Worm (Caenorhabditis elegans): ENCODE results near the gene immp-1.
"Not testable (repeated sequence)": the region's sequence is repeated elsewhere in the genome, so short reads cannot be mapped to it uniquely, and the experiment has no call there.

Gene immp-1

DNA sequence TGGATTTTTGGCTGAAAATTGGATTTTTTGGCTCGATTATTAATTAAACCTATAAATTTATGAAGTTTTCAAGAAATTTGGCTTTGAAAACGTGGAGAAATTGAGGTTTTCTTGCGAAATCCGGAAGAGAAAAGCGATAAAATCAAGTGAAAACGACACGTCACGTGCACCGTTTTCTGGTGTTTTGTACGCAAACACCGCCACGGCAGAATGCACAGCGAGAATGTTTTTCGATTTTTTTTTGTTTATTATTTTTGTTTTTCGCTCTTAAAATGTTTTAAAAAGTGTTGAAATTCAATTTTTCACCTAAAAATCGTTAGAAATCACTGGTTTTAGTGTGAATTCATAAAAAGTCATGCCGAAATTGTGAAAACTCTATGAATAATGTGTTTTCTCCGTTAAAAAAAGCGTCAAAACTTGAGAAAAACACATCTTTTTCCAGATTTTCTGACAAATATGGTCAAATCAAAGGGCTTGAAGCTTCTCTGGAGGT, at the start of gene immp-1:
immp-1 (plus strand) TSS at position 443 of the 493 bp plus-strand sequence.
- TF ChIP-seq unc-62 (GFP tag; optimal IDR thresholded peaks at IDR 0.05): no peak

DNA sequence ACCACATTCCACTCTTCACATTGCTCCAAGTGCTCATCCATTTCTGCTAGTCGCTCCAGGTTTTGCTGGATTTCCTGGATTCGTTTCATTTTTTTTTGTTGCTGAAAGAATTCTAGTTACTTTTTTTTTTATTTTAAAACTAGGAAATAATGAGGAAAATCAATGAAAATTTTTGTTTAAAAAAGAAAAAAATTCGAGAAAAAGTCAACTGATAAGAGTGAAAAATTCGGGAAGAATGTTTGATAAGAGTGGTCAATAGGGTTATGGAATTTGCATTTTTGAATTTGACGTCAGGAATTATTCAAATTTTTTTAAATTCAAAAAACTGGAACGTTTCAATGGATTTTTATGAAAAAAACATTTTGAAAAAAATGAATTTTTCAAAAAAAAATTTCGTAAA, 48.2 kb upstream of the immp-1 start, which contains the start of gene Y41C4A.12:
Y41C4A.12 (minus strand) TSS at position 101 of the 400 bp plus-strand sequence.
- TF ChIP-seq unc-62 (GFP tag; optimal IDR thresholded peaks at IDR 0.05): no peak

DNA sequence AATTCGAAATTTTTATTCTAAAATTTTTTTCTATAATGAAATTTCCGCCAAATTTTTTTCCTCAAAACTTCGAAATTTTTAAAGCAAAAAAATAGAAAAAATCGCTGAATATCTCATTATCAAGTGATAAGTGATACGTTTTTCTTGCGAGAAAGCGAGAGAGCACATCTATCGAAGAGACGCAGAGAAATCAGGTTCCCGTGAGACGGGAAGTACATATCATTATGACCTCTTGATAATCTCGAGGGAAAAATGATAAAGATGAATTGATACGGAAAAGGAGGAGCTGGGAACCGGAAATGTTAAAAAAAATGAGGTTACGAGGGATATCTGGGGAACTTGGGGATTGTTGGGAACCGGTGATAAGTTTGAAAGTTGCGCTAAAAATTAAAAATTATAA, 47.7 kb upstream of the immp-1 start:
- no peak for TF ChIP-seq unc-62 (GFP tag; optimal IDR thresholded peaks at IDR 0.05)

DNA sequence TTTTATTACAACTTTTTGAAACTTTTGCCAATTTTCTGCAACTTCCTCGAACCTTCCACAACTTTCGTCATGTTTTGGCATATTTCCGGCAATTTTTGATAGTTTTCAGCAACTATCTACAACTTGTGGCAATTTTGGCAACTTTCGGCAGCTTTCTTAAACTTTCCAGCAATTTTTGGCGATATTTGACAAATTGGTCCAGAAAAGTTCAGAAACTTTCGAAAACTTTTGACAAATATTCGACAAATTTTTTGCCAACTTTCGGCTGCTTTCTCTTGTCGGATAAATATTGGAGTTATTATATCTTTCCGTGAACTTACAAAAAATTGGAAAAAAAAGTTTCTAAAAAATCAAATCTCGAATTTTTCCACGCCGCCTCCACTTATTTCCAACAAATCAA, 44.4 kb upstream of the immp-1 start, which contains the start of gene Y41C4A.18:
Y41C4A.18 (plus strand) TSS at position 301 of the 400 bp plus-strand sequence.
- no peak for TF ChIP-seq unc-62 (GFP tag; optimal IDR thresholded peaks at IDR 0.05)

DNA sequence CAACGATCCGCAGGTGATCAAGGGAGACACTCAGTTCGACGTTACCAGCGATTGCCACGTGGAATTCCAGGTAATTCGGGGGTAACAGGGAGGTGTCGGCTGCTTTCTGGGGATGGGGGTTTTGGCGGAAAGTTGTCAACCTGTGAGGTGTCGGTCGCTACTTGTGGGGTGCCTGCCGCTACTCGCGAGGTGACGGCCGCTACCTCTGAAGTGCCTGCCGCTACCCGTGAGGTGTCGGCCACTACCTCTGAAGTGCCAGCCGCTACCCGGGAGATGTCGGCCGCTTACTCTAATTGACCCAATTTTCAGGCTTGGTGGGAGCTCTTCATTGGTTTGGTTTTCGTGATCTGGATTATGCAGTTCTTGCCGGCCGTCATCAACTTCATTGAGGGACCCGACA, 43.9 kb upstream of the immp-1 start:
- TF ChIP-seq unc-62 (GFP tag; optimal IDR thresholded peaks at IDR 0.05): no peak

DNA sequence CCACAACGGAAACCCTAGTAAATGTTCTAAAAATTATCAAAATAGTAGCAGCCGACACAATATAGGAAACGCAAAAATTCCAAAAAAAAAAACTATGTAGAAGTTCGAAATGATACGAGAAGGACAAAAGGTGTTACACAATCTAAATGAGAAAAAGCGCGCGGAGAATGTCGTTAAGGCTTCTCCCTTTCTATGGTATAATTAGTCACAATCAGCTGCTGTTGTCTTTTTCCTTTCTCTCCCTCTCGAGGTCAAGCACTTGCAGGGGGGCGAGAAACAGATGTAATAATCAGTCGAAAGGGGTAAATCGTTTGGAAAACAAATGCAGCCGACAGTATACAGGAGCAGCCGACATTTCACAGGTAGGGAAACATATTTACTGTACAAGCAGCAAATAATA, 43.3 kb upstream of the immp-1 start:
- no peak for TF ChIP-seq unc-62 (GFP tag; optimal IDR thresholded peaks at IDR 0.05)

DNA sequence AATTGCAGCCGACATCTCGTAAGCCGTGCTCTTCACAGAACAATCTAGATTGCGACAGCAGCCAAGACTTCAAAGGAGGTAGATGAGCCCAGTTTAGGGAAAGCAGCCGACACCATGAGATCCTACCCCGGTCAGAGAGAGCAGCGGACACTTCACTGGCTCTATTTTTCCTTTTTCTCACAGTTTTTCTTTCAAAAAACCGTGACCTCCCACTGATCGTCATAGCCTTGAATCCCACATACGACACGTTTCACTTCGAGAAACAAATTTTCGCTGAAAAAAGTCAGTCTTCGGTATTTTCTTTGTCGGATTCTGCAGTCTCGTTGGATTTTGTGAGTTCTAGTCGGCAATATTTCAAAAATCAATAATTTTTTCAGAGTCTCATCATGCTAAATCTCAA, 42.7 kb upstream of the immp-1 start, which contains the start of gene Y41C4A.21:
Y41C4A.21 (plus strand) TSS at position 301 of the 400 bp plus-strand sequence.
- TF ChIP-seq unc-62 (GFP tag; optimal IDR thresholded peaks at IDR 0.05): no peak

DNA sequence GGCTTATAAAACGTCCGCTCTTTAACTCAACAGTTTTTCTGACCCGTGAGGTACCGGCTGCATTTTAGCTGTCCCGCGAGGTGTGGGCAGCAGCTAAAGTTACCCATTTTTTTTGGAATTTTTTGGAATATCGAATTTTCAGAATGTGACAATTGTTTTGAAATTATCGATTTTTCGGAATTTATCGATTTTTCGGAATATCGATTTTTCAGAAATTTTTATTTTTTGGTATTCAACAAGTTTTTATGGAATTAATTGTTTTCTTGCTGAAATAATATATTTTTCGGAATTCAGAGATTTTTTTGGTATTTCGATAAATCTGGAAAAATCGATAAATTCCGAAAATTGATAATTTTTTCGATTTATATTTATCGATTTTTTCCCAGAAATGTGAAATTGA, 41.8 kb upstream of the immp-1 start:
- TF ChIP-seq unc-62 (GFP tag; optimal IDR thresholded peaks at IDR 0.05): no peak

DNA sequence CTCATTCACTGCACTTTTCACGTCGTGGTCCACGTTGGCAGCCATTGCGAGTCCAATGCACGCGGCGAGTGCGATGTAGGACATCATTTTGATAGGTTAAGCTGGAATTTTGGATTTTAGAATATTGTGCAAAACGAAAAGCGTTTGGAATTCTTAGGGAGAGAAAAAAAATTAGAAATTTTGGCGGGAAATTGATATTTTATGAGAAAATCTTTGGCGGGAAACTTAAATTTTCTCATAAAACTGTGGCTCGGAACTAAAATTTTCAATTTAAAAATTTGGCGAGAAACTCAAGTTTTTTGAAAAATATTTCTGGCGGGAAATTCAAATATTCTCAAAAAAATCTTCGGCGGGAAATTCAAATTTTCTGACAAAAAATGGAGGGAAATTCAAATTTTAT, 37.2 kb upstream of the immp-1 start, which contains the start of gene sup-1:
sup-1 (minus strand) TSS at position 101 of the 400 bp plus-strand sequence.
- TF ChIP-seq unc-62 (GFP tag; optimal IDR thresholded peaks at IDR 0.05): no peak

DNA sequence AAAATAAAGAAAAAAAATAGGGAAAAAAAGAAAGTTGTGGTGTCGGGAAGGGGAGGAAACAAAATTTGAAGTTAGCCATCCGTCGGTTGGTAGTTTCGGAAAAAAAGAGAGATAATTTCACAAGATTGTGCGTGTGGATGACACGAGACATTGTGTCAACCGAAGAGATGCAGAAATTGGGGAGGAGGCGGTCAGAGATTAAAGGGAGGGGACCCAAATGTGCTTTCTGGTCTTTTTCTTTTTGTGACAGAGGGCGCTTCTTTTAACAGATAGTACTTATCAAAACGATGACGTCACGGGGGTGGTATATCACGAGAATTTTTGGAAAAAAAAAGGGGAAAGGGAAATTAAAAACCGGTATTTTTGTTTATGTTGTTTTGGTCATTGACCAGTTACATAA, 36.3 kb upstream of the immp-1 start:
- TF ChIP-seq unc-62 (GFP tag; optimal IDR thresholded peaks at IDR 0.05): no peak

DNA sequence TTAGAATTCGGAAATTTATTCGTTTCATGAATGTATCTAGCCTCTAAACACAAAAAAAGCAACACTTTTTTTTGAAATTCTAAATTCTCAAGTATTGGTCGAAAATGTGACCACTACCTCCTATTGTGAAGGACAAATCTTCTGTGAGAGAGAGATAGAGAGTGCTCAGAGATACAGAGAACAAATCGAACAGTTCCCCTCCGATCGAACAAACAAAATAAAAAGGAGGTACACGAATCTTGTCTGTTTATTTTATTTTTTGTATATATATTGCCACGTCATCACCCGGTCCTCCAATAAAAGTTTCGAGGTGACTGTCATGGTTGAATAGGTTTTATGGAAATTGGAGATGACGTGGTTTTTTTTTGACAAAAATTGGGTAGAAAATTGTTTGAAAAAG, 33.9 kb upstream of the immp-1 start:
- no peak for TF ChIP-seq unc-62 (GFP tag; optimal IDR thresholded peaks at IDR 0.05)

DNA sequence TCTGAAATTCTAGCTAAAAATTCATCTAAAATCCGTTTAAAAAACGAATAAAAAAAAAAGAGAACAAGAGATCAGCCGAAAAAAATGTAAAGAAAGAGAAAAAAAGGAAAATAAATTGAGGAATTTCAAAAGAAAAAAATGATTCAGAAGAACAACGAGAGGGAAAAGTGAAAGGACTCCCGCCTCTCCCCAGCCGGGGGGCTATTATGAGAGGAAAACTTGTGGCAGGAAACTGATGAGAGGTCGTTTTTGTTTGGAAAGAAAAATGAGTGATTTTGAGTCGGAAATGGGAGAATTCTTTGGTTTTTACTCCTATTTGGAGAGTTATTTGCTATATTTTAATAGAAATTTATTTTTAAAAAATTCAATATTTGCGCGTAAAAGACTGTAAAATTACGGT, 32.6 kb upstream of the immp-1 start:
- TF ChIP-seq unc-62 (GFP tag; optimal IDR thresholded peaks at IDR 0.05): no peak

DNA sequence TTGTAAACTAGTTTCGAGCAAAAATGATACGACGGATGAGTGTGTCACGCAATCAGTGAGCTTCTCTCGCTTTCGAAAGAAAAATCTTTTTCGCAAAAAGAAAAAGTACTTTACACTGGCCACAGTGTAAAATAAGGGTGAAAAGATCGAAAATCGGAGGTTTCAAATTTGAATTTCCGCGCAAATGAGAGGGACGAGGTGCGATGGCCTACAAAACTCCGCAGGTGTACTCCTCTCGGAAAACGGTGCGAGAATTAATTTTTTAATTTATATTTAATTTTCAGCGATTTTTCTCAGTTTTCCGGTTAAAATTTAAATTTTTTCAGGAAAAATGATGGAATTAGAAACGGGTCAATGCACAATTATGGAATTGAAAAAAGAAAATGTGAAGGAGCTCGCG, 28.0 kb upstream of the immp-1 start, which contains the start of gene mrt-2:
mrt-2 (plus strand) TSS at position 49 of the 400 bp plus-strand sequence.
- no peak for TF ChIP-seq unc-62 (GFP tag; optimal IDR thresholded peaks at IDR 0.05)

DNA sequence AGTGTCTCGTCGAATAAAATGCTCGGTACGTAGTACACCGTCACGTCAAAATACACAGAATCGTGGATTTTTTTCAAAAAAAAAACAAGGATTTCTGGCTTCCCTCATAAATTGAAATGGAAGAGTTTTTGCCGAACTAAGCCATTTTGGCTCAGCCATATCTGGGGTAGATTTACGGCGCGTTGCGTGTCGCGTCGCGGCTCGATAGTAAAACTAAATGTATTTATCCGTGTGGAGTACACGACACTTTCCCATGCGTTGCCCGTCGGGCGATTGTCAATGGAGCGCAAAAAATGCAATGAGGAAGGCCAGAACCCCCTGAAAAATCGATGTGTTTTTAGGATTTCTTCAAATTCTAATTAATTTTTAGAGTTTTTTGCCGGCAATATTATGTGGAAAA, 24.5 kb upstream of the immp-1 start:
- no peak for TF ChIP-seq unc-62 (GFP tag; optimal IDR thresholded peaks at IDR 0.05)

DNA sequence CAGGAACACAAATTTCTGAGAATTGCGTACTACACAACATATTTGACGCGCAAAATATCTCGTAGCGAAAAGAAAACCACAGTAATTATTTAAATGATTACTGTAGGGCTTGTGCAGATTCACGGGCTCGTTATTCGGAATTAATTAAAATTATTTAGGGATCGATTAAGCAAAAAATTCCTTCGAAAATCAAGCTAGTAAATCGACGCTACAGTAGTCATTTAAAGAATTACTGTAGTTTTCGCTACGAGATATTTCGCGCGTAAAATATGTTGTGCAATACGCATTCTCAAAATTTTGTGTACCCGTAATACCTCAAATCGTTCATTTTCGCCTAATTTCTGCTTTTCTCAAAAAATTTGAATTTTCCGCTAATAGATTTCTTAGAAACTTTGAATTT, 23.9 kb upstream of the immp-1 start:
- no peak for TF ChIP-seq unc-62 (GFP tag; optimal IDR thresholded peaks at IDR 0.05)

DNA sequence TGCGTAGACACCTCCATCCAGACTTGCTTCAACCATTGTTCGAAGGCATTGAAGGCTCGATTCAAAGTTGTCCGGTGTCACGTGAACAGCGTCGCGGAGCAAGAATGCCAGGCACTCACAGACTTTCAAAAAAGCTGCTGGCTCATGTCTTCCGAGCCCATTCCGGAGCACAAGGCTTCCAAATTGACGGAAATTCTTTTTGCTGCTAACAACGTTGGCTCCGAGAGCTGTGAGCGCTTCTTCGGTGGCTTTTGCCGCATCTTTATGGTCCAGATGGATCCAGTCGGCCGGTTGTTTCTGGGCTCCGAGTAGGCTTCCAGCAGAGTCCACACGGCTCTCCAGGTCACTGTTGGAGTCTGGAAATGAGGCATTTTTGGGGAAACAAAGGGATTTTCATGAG, 16.9 kb upstream of the immp-1 start:
- no peak for TF ChIP-seq unc-62 (GFP tag; optimal IDR thresholded peaks at IDR 0.05)

DNA sequence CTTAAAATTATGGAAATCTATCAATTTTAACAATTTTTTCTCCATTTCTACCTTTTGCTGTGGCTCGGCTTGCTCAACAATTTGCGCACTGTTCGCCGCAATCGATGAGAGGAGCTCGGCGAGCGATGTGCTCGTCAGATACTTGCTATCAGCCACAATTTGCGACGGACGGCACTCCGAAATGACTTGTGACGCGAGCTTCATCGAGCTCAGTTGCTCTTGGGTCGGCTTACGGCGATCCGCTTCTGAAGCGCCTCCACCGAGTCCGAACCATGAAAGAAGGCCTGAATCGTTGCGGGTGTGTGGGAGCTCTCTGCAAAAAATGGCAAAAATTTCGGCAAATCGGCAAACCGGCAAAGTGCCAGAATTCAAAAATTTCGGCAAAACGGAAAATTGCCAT, 14.1 kb upstream of the immp-1 start:
- no peak for TF ChIP-seq unc-62 (GFP tag; optimal IDR thresholded peaks at IDR 0.05)

DNA sequence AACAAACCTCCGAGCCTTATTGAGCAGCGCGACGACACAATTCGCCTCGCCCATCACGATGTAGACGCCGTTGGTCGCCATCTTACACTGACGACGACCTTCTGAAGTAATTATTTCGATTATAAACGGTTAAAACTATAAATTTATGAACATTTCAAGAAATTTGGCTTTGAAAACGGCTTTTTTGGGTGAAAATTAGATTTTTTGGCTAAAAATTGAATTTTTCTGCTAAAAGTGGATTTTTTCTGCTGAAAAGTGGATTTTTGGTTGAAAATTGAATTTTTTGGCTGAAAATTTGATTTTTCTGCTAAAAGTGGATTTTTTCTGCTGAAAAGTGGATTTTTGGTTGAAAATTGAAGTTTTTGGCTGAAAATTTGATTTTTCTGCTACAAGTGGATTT, 1.2 kb upstream of the immp-1 start, which contains the start of gene gbf-1:
gbf-1 (minus strand) TSS at position 101 of the 400 bp plus-strand sequence.
- TF ChIP-seq unc-62 (GFP tag; optimal IDR thresholded peaks at IDR 0.05): not testable (repeated sequence)

All from whole organism, dauer.